Worm (Caenorhabditis elegans): Measurements from ENCODE around the gene T01G5.7.
"Not testable (repeated sequence)": the region's sequence is repeated elsewhere in the genome, so short reads cannot be mapped to it uniquely, and the experiment has no call there.

ce11 chrV:15125162-15125561, 13.4 kb downstream of the T01G5.7 start, which contains the start of gene ugt-30:
- TF ChIP-seq K11D2.4 (GFP tag; IDR thresholded peaks at IDR 0.05); sea-2 (GFP tag; IDR thresholded peaks at IDR 0.05); akir-1 (GFP tag; optimal IDR thresholded peaks at IDR 0.05); snpc-4 (GFP tag; optimal IDR thresholded peaks at IDR 0.05); snpc-4 (tag; optimal IDR thresholded peaks at IDR 0.05); B0261.1 (tag; optimal IDR thresholded peaks at IDR 0.05); lag-1 (GFP tag; IDR thresholded peaks at IDR 0.05); pbrm-1 (GFP tag; IDR thresholded peaks at IDR 0.05); lsl-1 (GFP tag; optimal IDR thresholded peaks at IDR 0.05); Y95B8A.8 (GFP tag; IDR thresholded peaks at IDR 0.05); attf-3 (GFP tag; conservative IDR thresholded peaks at IDR 0.05); unc-130 (GFP tag; optimal IDR thresholded peaks at IDR 0.05): not testable (repeated sequence)
